Worm (Caenorhabditis elegans): ENCODE measurements around the gene vha-12.

The vha-12 gene

DNA sequence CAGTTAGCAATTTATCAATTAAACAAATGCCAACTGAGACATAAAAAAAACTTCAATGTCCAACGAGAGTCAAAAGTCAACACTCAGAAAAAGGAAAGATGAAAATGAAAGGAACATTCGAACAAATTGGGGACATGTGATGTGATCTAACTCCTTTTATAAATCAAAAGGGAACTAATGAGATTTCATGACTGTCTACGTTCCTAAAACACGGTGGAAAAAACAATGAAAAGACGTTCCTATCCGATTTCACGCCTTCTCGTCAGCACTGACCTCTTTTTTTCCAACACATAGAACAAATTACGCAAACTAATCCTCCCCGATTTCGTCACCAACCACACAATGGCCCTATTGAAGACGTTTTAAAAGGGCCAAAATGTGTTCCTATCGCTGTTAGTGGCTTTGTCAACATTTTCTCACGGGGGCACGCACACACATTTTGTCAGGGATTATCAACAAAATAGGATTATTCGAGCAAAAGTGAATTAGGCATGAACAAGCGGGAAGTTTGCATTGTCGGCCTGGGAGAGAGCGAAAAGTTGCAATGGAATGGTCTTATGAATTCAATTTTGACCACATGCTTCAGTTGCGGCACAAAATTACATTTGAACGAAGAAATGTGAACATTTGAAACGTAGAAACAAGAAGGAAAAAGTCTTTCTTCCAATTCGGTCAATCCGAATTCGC is 31.6 kb upstream of the vha-12 start:
- TF ChIP-seq ztf-11 (tag; optimal IDR thresholded peaks at IDR 0.05), result no peak
- TF ChIP-seq unc-62 (GFP tag; optimal IDR thresholded peaks at IDR 0.05), result no peak
- peak; percentile 0 for TF ChIP-seq hmg-11 (tag; optimal IDR thresholded peaks at IDR 0.05)
- TF ChIP-seq tbx-2 (tag; optimal IDR thresholded peaks at IDR 0.05), result no peak
- no peak for TF ChIP-seq nhr-43 (tag; optimal IDR thresholded peaks at IDR 0.05; ENCODE audit: poor library complexity, severe bottlenecking)
- no peak for TF ChIP-seq pha-4 (tag; optimal IDR thresholded peaks at IDR 0.05)
- TF ChIP-seq egl-5 (tag; optimal IDR thresholded peaks at IDR 0.05), result peak; percentile 38
- TF ChIP-seq R02D3.7 (tag; optimal IDR thresholded peaks at IDR 0.05), result no peak
- peak; percentile 78 for TF ChIP-seq nhr-23 (tag; optimal IDR thresholded peaks at IDR 0.05)
- TF ChIP-seq ztf-4 (tag; optimal IDR thresholded peaks at IDR 0.05), result no peak
- TF ChIP-seq elt-3 (tag; optimal IDR thresholded peaks at IDR 0.05), result no peak
- TF ChIP-seq snpc-4 (tag; optimal IDR thresholded peaks at IDR 0.05), result no peak

- TF ChIP-seq nhr-43 (tag; optimal IDR thresholded peaks at IDR 0.05; ENCODE audit: poor library complexity, severe bottlenecking) (no peak), fkh-10 (GFP tag; optimal IDR thresholded peaks at IDR 0.05) (peak; percentile 1), nhr-25 (tag; optimal IDR thresholded peaks at IDR 0.05) (no peak)
Measured at ce11 chrX:4159929-4160328, 31.0 kb upstream of the vha-12 start.

- TF ChIP-seq nhr-67 (tag; optimal IDR thresholded peaks at IDR 0.05), result no peak
Measured at ce11 chrX:4161938-4162337, 29.0 kb upstream of the vha-12 start.

ce11 chrX:4163391-4163790 is 27.5 kb upstream of the vha-12 start, which contains the start of gene ZK470.1:
Gene ZK470.1 (plus strand): TSS chrX:4163691.
- TF ChIP-seq lsy-12 (tag; optimal IDR thresholded peaks at IDR 0.05) (no peak), nhr-25 (tag; optimal IDR thresholded peaks at IDR 0.05) (no peak), snpc-4 (tag; optimal IDR thresholded peaks at IDR 0.05) (no peak), sea-2 (GFP tag; optimal IDR thresholded peaks at IDR 0.05) (no peak), ceh-82 (tag; optimal IDR thresholded peaks at IDR 0.05) (no peak), mml-1 (tag; optimal IDR thresholded peaks at IDR 0.05) (no peak), fkh-10 (GFP tag; optimal IDR thresholded peaks at IDR 0.05) (no peak), unc-62 (GFP tag; optimal IDR thresholded peaks at IDR 0.05) (no peak), ama-1 (optimal IDR thresholded peaks at IDR 0.05) (no peak), nhr-237 (tag; optimal IDR thresholded peaks at IDR 0.05) (no peak), jun-1 (tag; optimal IDR thresholded peaks at IDR 0.05) (no peak), nhr-11 (tag; optimal IDR thresholded peaks at IDR 0.05) (no peak)

ce11 chrX:4167150-4167549 is 23.7 kb upstream of the vha-12 start, which contains the start of gene ZK470.14:
Gene ZK470.14 (plus strand): TSS chrX:4167450.
- TF ChIP-seq lsy-12 (tag; optimal IDR thresholded peaks at IDR 0.05), result no peak
- TF ChIP-seq unc-39 (tag; optimal IDR thresholded peaks at IDR 0.05), result no peak

ce11 chrX:4177394-4177793 is 13.5 kb upstream of the vha-12 start, which contains the start of gene ZK470.6:
Gene ZK470.6 (minus strand): TSS chrX:4177494.
- TF ChIP-seq nhr-77 (tag; optimal IDR thresholded peaks at IDR 0.05) (no peak), elt-3 (tag; optimal IDR thresholded peaks at IDR 0.05) (no peak), unc-62 (GFP tag; optimal IDR thresholded peaks at IDR 0.05) (no peak), aly-2 (tag; optimal IDR thresholded peaks at IDR 0.05) (no peak), ama-1 (optimal IDR thresholded peaks at IDR 0.05) (no peak)

- no peak for TF ChIP-seq daf-12 (tag; optimal IDR thresholded peaks at IDR 0.05)
- no peak for TF ChIP-seq hmg-11 (tag; optimal IDR thresholded peaks at IDR 0.05)
- no peak for TF ChIP-seq egl-27 (tag; optimal IDR thresholded peaks at IDR 0.05)
- no peak for TF ChIP-seq unc-39 (tag; optimal IDR thresholded peaks at IDR 0.05)
- TF ChIP-seq eor-1 (tag; optimal IDR thresholded peaks at IDR 0.05), result no peak
- TF ChIP-seq nhr-67 (tag; optimal IDR thresholded peaks at IDR 0.05), result no peak
Measured at ce11 chrX:4186656-4187055, 4.2 kb upstream of the vha-12 start, which contains the start of gene mrp-6. Gene mrp-6 (minus strand): TSS chrX:4186756.
